Fruit fly (Drosophila melanogaster) whole organism, wandering third instar larva: ENCODE measurements around the gene Cpr72Eb.

Source experiments
- Abd-B ChIP-seq: fragments of >200 bp; optimal IDR thresholded peaks from 2 replicates; lab custom pipeline; 2017; ENCODE audit warnings: missing biosample characterization, missing genetic modification characterization
- CG32264 ChIP-seq: fragments of 200-800 bp; sonication (Bioruptor generic); optimal IDR thresholded peaks from 2 replicates; lab custom pipeline; 2016; ENCODE audit warnings: missing biosample characterization, missing genetic modification characterization
- CG9705 ChIP-seq: fragments of 200-800 bp; sonication (Bioruptor generic); optimal IDR thresholded peaks from 2 replicates; lab custom pipeline; 2018; ENCODE audit warnings: missing biosample characterization, mild to moderate bottlenecking, missing genetic modification characterization
- CrebA ChIP-seq: fragments of 200-800 bp; sonication (Bioruptor generic); optimal IDR thresholded peaks from 2 replicates; lab custom pipeline; 2016; ENCODE audit warnings: missing biosample characterization, mild to moderate bottlenecking, missing genetic modification characterization, borderline replicate concordance
- Dif ChIP-seq: fragments of 200-275, 200-300 bp; sonication (Bioruptor generic); optimal IDR thresholded peaks from 2 replicates; lab custom pipeline; 2018; ENCODE audit warnings: missing biosample characterization, missing genetic modification characterization; ENCODE audit not compliant: partially characterized antibody
- GATAd ChIP-seq: sonication (Bioruptor generic); optimal IDR thresholded peaks from 2 replicates; lab custom pipeline; 2016; ENCODE audit warnings: missing biosample characterization, missing genetic modification characterization
- HLH106 ChIP-seq: fragments of 200-800 bp; optimal IDR thresholded peaks from 3 replicates; lab custom pipeline; 2019; ENCODE audit warnings: missing biosample characterization, mild to moderate bottlenecking, missing genetic modification characterization, moderate library complexity
- Hnf4 ChIP-seq: fragments of 200-800 bp; sonication (Bioruptor generic); optimal IDR thresholded peaks from 2 replicates; lab custom pipeline; 2016; ENCODE audit warnings: missing biosample characterization, mild to moderate bottlenecking, missing genetic modification characterization
- Hr78 ChIP-seq: fragments of >200 bp; optimal IDR thresholded peaks from 2 replicates; lab custom pipeline; 2017; ENCODE audit warnings: missing biosample characterization, missing genetic modification characterization
- Hr83 ChIP-seq: fragments of 200-300 bp; sonication (Bioruptor generic); optimal IDR thresholded peaks from 2 replicates; lab custom pipeline; 2016; ENCODE audit warnings: missing biosample characterization, mild to moderate bottlenecking, missing genetic modification characterization, moderate library complexity; ENCODE audit not compliant: poor library complexity, severe bottlenecking
- Jra ChIP-seq: sonication (Bioruptor generic); optimal IDR thresholded peaks from 2 replicates; lab custom pipeline; 2016; ENCODE audit warnings: missing biosample characterization, missing genetic modification characterization
- Mio ChIP-seq: sonication (Bioruptor generic); optimal IDR thresholded peaks from 2 replicates; lab custom pipeline; 2016; ENCODE audit warnings: missing biosample characterization, missing genetic modification characterization
- Myc ChIP-seq: fragments of >200 bp; optimal IDR thresholded peaks from 2 replicates; lab custom pipeline; 2017
- Sp1 ChIP-seq: fragments of 200-800 bp; sonication (Bioruptor generic); optimal IDR thresholded peaks from 3 replicates; lab custom pipeline; 2019; ENCODE audit warnings: missing biosample characterization, mild to moderate bottlenecking, missing genetic modification characterization, moderate library complexity
- br ChIP-seq: fragments of 200-800 bp; sonication (Bioruptor generic); optimal IDR thresholded peaks from 2 replicates; lab custom pipeline; 2016; ENCODE audit warnings: missing biosample characterization, missing genetic modification characterization
- dl ChIP-seq, 2 experiments: fragments of 175-275, 200-275 bp in 1 of 2; fragments of 200-275 bp in 1 of 2; sonication (Bioruptor generic); optimal IDR thresholded peaks; lab custom pipeline; 2018; ENCODE audit warnings: mild to moderate bottlenecking in 2 of 2, missing biosample characterization in 2 of 2, missing genetic modification characterization in 2 of 2, moderate library complexity in 2 of 2; ENCODE audit not compliant: partially characterized antibody in 2 of 2, insufficient read depth in 1 of 2
- dmrt93B ChIP-seq: fragments of 200-800 bp; sonication (Bioruptor generic); optimal IDR thresholded peaks from 2 replicates; lab custom pipeline; 2018; ENCODE audit warnings: missing biosample characterization, mild to moderate bottlenecking, missing genetic modification characterization
- dsf ChIP-seq: sonication (Bioruptor generic); optimal IDR thresholded peaks from 2 replicates; lab custom pipeline; 2016; ENCODE audit warnings: missing biosample characterization, missing genetic modification characterization, borderline replicate concordance
- ey ChIP-seq: fragments of 200-800 bp; sonication (Bioruptor generic); optimal IDR thresholded peaks from 2 replicates; lab custom pipeline; 2016; ENCODE audit warnings: missing biosample characterization, missing genetic modification characterization
- foxo ChIP-seq, 2 experiments: fragments of 200-800 bp; sonication (Bioruptor generic); optimal IDR thresholded peaks; 2 replicates in 1 of 2; 3 replicates in 1 of 2; lab custom pipeline; 2016 to 2017; ENCODE audit warnings: missing biosample characterization in 2 of 2, missing genetic modification characterization in 2 of 2
- fru ChIP-seq: fragments of 200-800 bp; sonication (Bioruptor generic); optimal IDR thresholded peaks from 3 replicates; lab custom pipeline; 2016; ENCODE audit warnings: missing biosample characterization, mild to moderate bottlenecking, missing genetic modification characterization
- h ChIP-seq: fragments of 200-800 bp; sonication (Bioruptor generic); optimal IDR thresholded peaks from 3 replicates; lab custom pipeline; 2016; ENCODE audit warnings: missing biosample characterization, mild to moderate bottlenecking, missing genetic modification characterization
- lola ChIP-seq: fragments of >200 bp; optimal IDR thresholded peaks from 2 replicates; lab custom pipeline; 2017; ENCODE audit warnings: missing biosample characterization, missing genetic modification characterization
- pan ChIP-seq: fragments of >200 bp; optimal IDR thresholded peaks from 2 replicates; lab custom pipeline; 2017
- psq ChIP-seq: fragments of 200-800 bp; sonication (Bioruptor generic); optimal IDR thresholded peaks from 3 replicates; lab custom pipeline; 2017; ENCODE audit warnings: missing biosample characterization, mild to moderate bottlenecking, missing genetic modification characterization, moderate library complexity
- rgr ChIP-seq: fragments of 200-800 bp; sonication (Bioruptor generic); optimal IDR thresholded peaks from 3 replicates; lab custom pipeline; 2016; ENCODE audit warnings: missing biosample characterization, mild to moderate bottlenecking, missing genetic modification characterization
- sage ChIP-seq: fragments of 200-800 bp; sonication (Bioruptor generic); optimal IDR thresholded peaks from 2 replicates; lab custom pipeline; 2016; ENCODE audit warnings: missing biosample characterization, mild to moderate bottlenecking, missing genetic modification characterization
- sv ChIP-seq: fragments of 200-800 bp; sonication (Bioruptor generic); optimal IDR thresholded peaks from 3 replicates; lab custom pipeline; 2016; ENCODE audit warnings: missing biosample characterization, missing genetic modification characterization
- usp ChIP-seq: fragments of >200 bp; optimal IDR thresholded peaks from 2 replicates; lab custom pipeline; 2017; ENCODE audit warnings: missing biosample characterization, missing genetic modification characterization
- woc ChIP-seq: sonication (Bioruptor generic); optimal IDR thresholded peaks from 2 replicates; lab custom pipeline; 2016; ENCODE audit warnings: missing biosample characterization, mild to moderate bottlenecking, missing genetic modification characterization

The Cpr72Eb gene

DNA sequence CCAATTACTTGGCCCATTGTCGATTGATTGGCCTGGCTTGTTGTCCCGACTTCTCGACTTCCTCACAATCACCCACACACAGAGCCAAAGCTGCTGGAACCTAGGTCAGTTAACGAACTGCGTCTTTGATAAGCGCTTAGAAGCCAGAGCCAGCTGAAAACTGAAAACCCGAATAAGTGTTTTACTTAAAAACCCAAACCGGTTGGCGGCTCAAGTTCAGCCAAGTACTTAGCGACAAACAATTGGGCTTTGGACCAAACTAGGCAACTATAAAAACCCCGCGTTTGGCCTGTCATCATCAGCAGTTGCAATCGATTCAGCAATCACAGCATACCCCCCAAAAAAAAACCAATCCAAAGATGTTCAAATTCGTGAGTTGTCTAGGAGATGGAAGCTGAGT is 41.3 kb upstream of the Cpr72Eb start, which contains the start of gene CG13059:
Gene CG13059, plus strand, starts transcription at position 301 of the 400 bp plus-strand sequence.
- TF ChIP-seq pan (lab: Kevin White, UChicago): no peak
- TF ChIP-seq HLH106 (tag; lab: Kevin White, UChicago): no peak
- no peak for TF ChIP-seq sv (GFP tag; lab: Kevin White, UChicago)
- TF ChIP-seq h (GFP tag; lab: Kevin White, UChicago): no peak
- no peak for TF ChIP-seq Abd-B
- TF ChIP-seq br (GFP tag; lab: Kevin White, UChicago): no peak
- no peak for TF ChIP-seq sage
- no peak for TF ChIP-seq psq (GFP tag; lab: Kevin White, UChicago)
- TF ChIP-seq dsf (GFP tag; lab: Kevin White, UChicago): no peak
- no peak for TF ChIP-seq Myc (lab: Kevin White, UChicago)
- TF ChIP-seq Mio (GFP tag; lab: Kevin White, UChicago): no peak
- no peak for TF ChIP-seq CrebA (GFP tag; lab: Kevin White, UChicago)

dm6 chr3L:16326657-16327056 is 38.0 kb upstream of the Cpr72Eb start, which contains the start of the genes CG13040 and CG13039:
TSS of gene CG13040 (minus strand) at chr3L:16326757.
TSS of gene CG13039 (minus strand) at chr3L:16326762.
- TF ChIP-seq dl (GFP tag; optimal IDR thresholded peaks at IDR 0.05; lab: Kevin White, UChicago; ENCODE audit: insufficient read depth in 1 of 2, partially characterized antibody in 2 of 2) (no peak), h (GFP tag; lab: Kevin White, UChicago) (no peak), usp (GFP tag; lab: Kevin White, UChicago) (no peak), dmrt93B (GFP tag; lab: Kevin White, UChicago) (no peak), Hnf4 (no peak), foxo (GFP tag; optimal IDR thresholded peaks at IDR 0.05; lab: Kevin White, UChicago) (no peak), Abd-B (no peak), CG32264 (GFP tag; lab: Kevin White, UChicago) (no peak), ey (GFP tag; lab: Kevin White, UChicago) (no peak), lola (GFP tag; lab: Kevin White, UChicago) (no peak), Dif (GFP tag; lab: Kevin White, UChicago) (no peak), woc (GFP tag; lab: Kevin White, UChicago) (no peak), CG9705 (no peak), Hr78 (GFP tag; lab: Kevin White, UChicago) (no peak), fru (GFP tag; lab: Kevin White, UChicago) (no peak), Jra (GFP tag; lab: Kevin White, UChicago) (no peak), Sp1 (GFP tag; lab: Kevin White, UChicago) (no peak)

dm6 chr3L:16327776-16328175 is 36.9 kb upstream of the Cpr72Eb start, which contains the start of gene CG13038:
TSS of gene CG13038 (minus strand) at chr3L:16327893.
- no peak for TF ChIP-seq dsf (GFP tag; lab: Kevin White, UChicago)
- TF ChIP-seq Hr83 (GFP tag; lab: Kevin White, UChicago): no peak
- TF ChIP-seq sv (GFP tag; lab: Kevin White, UChicago): no peak
- peak; percentile 8 for TF ChIP-seq h (GFP tag; lab: Kevin White, UChicago)
- TF ChIP-seq fru (GFP tag; lab: Kevin White, UChicago): peak; percentile 7
- TF ChIP-seq, all 38 proteins: peak for 2

DNA sequence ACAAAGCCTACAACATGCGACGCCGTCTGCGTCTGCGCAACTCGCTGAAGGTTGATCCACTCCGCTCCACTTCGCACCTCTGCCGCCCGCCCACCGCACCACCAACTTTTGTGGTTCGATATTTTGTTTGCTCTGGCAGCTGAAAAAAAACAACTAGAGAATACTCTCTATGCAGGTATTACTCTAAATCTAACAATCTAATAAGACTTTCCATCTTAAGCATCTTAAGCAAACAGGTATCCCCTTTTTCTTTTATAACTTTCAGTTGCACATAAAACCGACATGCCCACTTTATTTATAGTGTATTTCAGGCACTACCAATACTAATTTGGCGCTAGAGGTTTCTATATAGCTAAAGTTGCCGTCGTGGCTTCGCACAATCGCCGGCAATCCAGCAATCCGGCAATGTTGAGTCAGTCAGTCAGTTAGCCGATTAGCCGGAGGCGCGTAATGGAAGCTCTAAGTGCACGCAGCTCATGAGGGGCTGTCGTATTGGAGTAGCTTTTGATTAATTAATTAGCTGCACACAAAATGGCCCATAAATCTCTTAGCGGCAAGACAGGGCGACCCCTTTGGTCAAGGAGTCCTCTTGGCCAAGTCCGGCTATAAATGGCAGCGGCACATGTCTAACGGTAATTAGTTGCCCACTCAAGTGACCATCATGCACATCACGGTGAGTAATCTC is 36.4 kb upstream of the Cpr72Eb start, which contains the start of gene CG13058:
Gene CG13058, plus strand, starts transcription at position 635 of the 685 bp plus-strand sequence.
- TF ChIP-seq dsf (GFP tag; lab: Kevin White, UChicago) (no peak), Hr83 (GFP tag; lab: Kevin White, UChicago) (no peak), CG9705 (no peak), GATAd (GFP tag; lab: Kevin White, UChicago) (no peak), sv (GFP tag; lab: Kevin White, UChicago) (peak; percentile 50), rgr (GFP tag; lab: Kevin White, UChicago) (no peak), Hnf4 (no peak)

- TF ChIP-seq psq (GFP tag; lab: Kevin White, UChicago): no peak
- TF ChIP-seq usp (GFP tag; lab: Kevin White, UChicago): no peak
- TF ChIP-seq Hr83 (GFP tag; lab: Kevin White, UChicago): no peak
- TF ChIP-seq dl (GFP tag; optimal IDR thresholded peaks at IDR 0.05; lab: Kevin White, UChicago; ENCODE audit: insufficient read depth in 1 of 2, partially characterized antibody in 2 of 2): no peak
Measured at dm6 chr3L:16329495-16329894, 35.2 kb upstream of the Cpr72Eb start, which contains the start of gene CG33061. TSS of gene CG33061 (plus strand) at chr3L:16329795.
